Fruit fly (Drosophila melanogaster): ENCODE measurements around the gene CG42835.

Gene CG42835

DNA sequence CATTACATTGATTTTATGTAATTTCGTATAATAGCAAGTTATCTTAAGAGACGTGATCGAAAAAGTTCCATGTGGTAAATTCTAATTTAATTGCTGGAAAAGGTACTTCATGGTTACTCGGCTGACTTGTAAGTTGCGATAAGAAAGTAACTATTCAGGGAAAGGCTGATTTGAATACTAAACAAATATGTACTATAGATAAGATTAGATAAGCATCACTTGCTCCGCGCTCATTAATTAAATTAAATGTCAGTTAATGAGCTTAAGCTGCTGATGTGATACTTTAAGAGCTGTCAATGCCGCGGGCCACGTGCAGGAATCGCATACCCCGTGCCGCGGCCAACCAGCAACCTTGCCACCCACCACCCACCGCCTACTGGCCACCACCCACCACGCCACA, 20.3 kb upstream of the CG42835 start:
- no peak for TF ChIP-seq CG32264 (GFP tag; optimal IDR thresholded peaks at IDR 0.05)
- TF ChIP-seq dl (GFP tag; optimal IDR thresholded peaks at IDR 0.05; ENCODE audit: insufficient read depth in 1 of 2, partially characterized antibody in 2 of 2) = no peak
- no peak for TF ChIP-seq brk (GFP tag; optimal IDR thresholded peaks at IDR 0.05)
- no peak for TF ChIP-seq jim (GFP tag; optimal IDR thresholded peaks at IDR 0.05)
- TF ChIP-seq fru (GFP tag; optimal IDR thresholded peaks at IDR 0.05) = no peak
- TF ChIP-seq Dfd (GFP tag; optimal IDR thresholded peaks at IDR 0.05) = no peak
- no peak for TF ChIP-seq HLH106 (tag; optimal IDR thresholded peaks at IDR 0.05)
- TF ChIP-seq N (GFP tag; optimal IDR thresholded peaks at IDR 0.05) = no peak
- no peak for TF ChIP-seq br (GFP tag; optimal IDR thresholded peaks at IDR 0.05)
- no peak for TF ChIP-seq GATAd (GFP tag; optimal IDR thresholded peaks at IDR 0.05)
- no peak for TF ChIP-seq Hnf4 (GFP tag; optimal IDR thresholded peaks at IDR 0.05)
- TF ChIP-seq Rel (GFP tag; optimal IDR thresholded peaks at IDR 0.05) = no peak
- TF ChIP-seq Rel (tag; optimal IDR thresholded peaks at IDR 0.05) = no peak
- TF ChIP-seq CG9705 (GFP tag; optimal IDR thresholded peaks at IDR 0.05) = no peak
- TF ChIP-seq Abd-B (GFP tag; optimal IDR thresholded peaks at IDR 0.05) = no peak
- TF ChIP-seq OdsH (GFP tag; optimal IDR thresholded peaks at IDR 0.05) = no peak

DNA sequence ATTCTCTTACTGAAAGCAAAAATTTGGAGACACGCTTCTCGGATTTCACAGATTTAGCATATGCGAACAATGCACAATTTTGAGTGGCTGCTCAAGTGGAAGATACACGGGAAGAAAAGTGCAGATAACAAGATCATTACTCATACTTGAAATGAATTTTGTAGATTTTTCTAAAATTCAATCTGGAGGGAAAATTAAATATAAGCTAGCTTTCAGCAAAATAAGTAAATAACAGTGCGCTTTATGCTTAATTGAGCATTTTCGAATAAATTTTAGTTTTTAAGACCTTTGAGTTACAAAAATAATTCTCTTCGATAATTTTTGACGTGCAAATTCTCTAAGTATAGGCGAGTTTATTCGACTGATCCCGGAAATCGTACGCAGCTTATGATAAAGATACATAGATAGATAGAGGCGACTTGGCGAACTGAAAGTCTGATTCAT, 19.7 kb upstream of the CG42835 start:
- TF ChIP-seq ey (GFP tag; optimal IDR thresholded peaks at IDR 0.05) (peak; percentile 46), Rel (GFP tag; optimal IDR thresholded peaks at IDR 0.05) (no peak), Rel (tag; optimal IDR thresholded peaks at IDR 0.05) (no peak), rgr (GFP tag; optimal IDR thresholded peaks at IDR 0.05) (peak; percentile 42), CrebA (GFP tag; optimal IDR thresholded peaks at IDR 0.05; ENCODE audit: borderline replicate concordance) (no peak), Sp1 (GFP tag; optimal IDR thresholded peaks at IDR 0.05) (peak; percentile 58), OdsH (GFP tag; optimal IDR thresholded peaks at IDR 0.05) (peak; percentile 56), dsf (GFP tag; optimal IDR thresholded peaks at IDR 0.05; ENCODE audit: borderline replicate concordance) (no peak), h (GFP tag; optimal IDR thresholded peaks at IDR 0.05) (peak; percentile 76), pan (optimal IDR thresholded peaks at IDR 0.05) (no peak), sage (GFP tag; optimal IDR thresholded peaks at IDR 0.05) (no peak), GATAd (GFP tag; optimal IDR thresholded peaks at IDR 0.05) (no peak), CG9705 (GFP tag; optimal IDR thresholded peaks at IDR 0.05) (peak; percentile 43), Jra (GFP tag; optimal IDR thresholded peaks at IDR 0.05) (no peak), Dif (GFP tag; optimal IDR thresholded peaks at IDR 0.05; ENCODE audit: partially characterized antibody) (no peak), CG32264 (GFP tag; optimal IDR thresholded peaks at IDR 0.05) (peak; percentile 43), Hr83 (GFP tag; optimal IDR thresholded peaks at IDR 0.05; ENCODE audit: poor library complexity, severe bottlenecking) (no peak), psq (GFP tag; optimal IDR thresholded peaks at IDR 0.05) (no peak), Hnf4 (GFP tag; optimal IDR thresholded peaks at IDR 0.05) (peak; percentile 29), foxo (GFP tag; optimal IDR thresholded peaks at IDR 0.05) (peak in 1 of 2 experiments; percentile 73), sv (GFP tag; optimal IDR thresholded peaks at IDR 0.05) (no peak), Mio (GFP tag; optimal IDR thresholded peaks at IDR 0.05) (no peak), jim (GFP tag; optimal IDR thresholded peaks at IDR 0.05) (no peak), usp (GFP tag; optimal IDR thresholded peaks at IDR 0.05) (no peak), fru (GFP tag; optimal IDR thresholded peaks at IDR 0.05) (peak; percentile 63), Hr78 (GFP tag; optimal IDR thresholded peaks at IDR 0.05) (no peak), dl (GFP tag; optimal IDR thresholded peaks at IDR 0.05; ENCODE audit: insufficient read depth in 1 of 2, partially characterized antibody in 2 of 2) (no peak), N (GFP tag; optimal IDR thresholded peaks at IDR 0.05) (no peak), tai (GFP tag; optimal IDR thresholded peaks at IDR 0.05) (no peak), Myc (optimal IDR thresholded peaks at IDR 0.05) (no peak), Dfd (GFP tag; optimal IDR thresholded peaks at IDR 0.05) (no peak), Abd-B (GFP tag; optimal IDR thresholded peaks at IDR 0.05) (no peak), brk (GFP tag; optimal IDR thresholded peaks at IDR 0.05) (no peak), woc (GFP tag; optimal IDR thresholded peaks at IDR 0.05) (peak; percentile 32), lola (GFP tag; optimal IDR thresholded peaks at IDR 0.05) (no peak), HLH106 (tag; optimal IDR thresholded peaks at IDR 0.05) (peak; percentile 71), Vsx2 (GFP tag; optimal IDR thresholded peaks at IDR 0.05; ENCODE audit: partially characterized antibody) (no peak), br (GFP tag; optimal IDR thresholded peaks at IDR 0.05) (peak; percentile 54), dmrt93B (GFP tag; optimal IDR thresholded peaks at IDR 0.05) (peak; percentile 29)
